Fruit fly (Drosophila melanogaster): ENCODE measurements around the gene Imp.

Imp gene

dm6 chrX:10825349-10826129 is 1.5 kb upstream of the Imp start (continued):
- TF ChIP-seq HLH3B (GFP tag; IDR thresholded peaks at IDR 0.05) (no peak), CG11560 (tag; IDR thresholded peaks at IDR 0.05) (no peak), jing (GFP tag; optimal IDR thresholded peaks at IDR 0.05) (no peak), CG13123 (GFP tag; optimal IDR thresholded peaks at IDR 0.05) (no peak), CG6683 (GFP tag; optimal IDR thresholded peaks at IDR 0.05) (no peak), grau (tag; optimal IDR thresholded peaks at IDR 0.05) (peak; percentile 52), Lpt (GFP tag; optimal IDR thresholded peaks at IDR 0.05) (no peak), lmd (GFP tag; IDR thresholded peaks at IDR 0.05) (no peak), cg (GFP tag; optimal IDR thresholded peaks at IDR 0.05) (no peak), CG32767 (GFP tag; IDR thresholded peaks at IDR 0.05) (no peak), Gsc (GFP tag; IDR thresholded peaks at IDR 0.05) (no peak), sc (optimal IDR thresholded peaks at IDR 0.05) (no peak), sc (GFP tag; optimal IDR thresholded peaks at IDR 0.05) (peak; percentile 2), Awh (GFP tag; IDR thresholded peaks at IDR 0.05) (no peak), CG4854 (GFP tag; optimal IDR thresholded peaks at IDR 0.05) (no peak), MTF-1 (GFP tag; optimal IDR thresholded peaks at IDR 0.05; ENCODE audit: borderline replicate concordance) (no peak), zfh1 (GFP tag; IDR thresholded peaks at IDR 0.05) (peak; percentile 59; the same call in 2 of the 3 replicates), NC2β (GFP tag; optimal IDR thresholded peaks at IDR 0.05) (no peak), CG7963 (GFP tag; IDR thresholded peaks at IDR 0.05; ENCODE audit: partially characterized antibody) (no peak), chn (GFP tag; optimal IDR thresholded peaks at IDR 0.05) (no peak), slbo (GFP tag; IDR thresholded peaks at IDR 0.05) (no peak), CG10654 (GFP tag; optimal IDR thresholded peaks at IDR 0.05) (no peak), HmgD (GFP tag; optimal IDR thresholded peaks at IDR 0.05) (no peak), schlank (tag; optimal IDR thresholded peaks at IDR 0.05) (no peak), CG6765 (GFP tag; optimal IDR thresholded peaks at IDR 0.05) (no peak), CG33213 (GFP tag; optimal IDR thresholded peaks at IDR 0.05) (no peak), dpn (GFP tag; optimal IDR thresholded peaks at IDR 0.05) (peak in 1 of 2 experiments; percentile 34), Mrtf (GFP tag; IDR thresholded peaks at IDR 0.05) (no peak), CG13287 (GFP tag; IDR thresholded peaks at IDR 0.05; ENCODE audit: partially characterized antibody) (no peak), vvl (GFP tag; IDR thresholded peaks at IDR 0.05) (peak; percentile 63), CoRest (tag; optimal IDR thresholded peaks at IDR 0.05) (peak; percentile 45), wek (GFP tag; optimal IDR thresholded peaks at IDR 0.05) (no peak), Dek (tag; optimal IDR thresholded peaks at IDR 0.05) (no peak), ERR (GFP tag; optimal IDR thresholded peaks at IDR 0.05) (no peak), jigr1 (GFP tag; IDR thresholded peaks at IDR 0.05) (no peak), Taf1 (GFP tag; IDR thresholded peaks at IDR 0.05) (no peak), CG3163 (GFP tag; optimal IDR thresholded peaks at IDR 0.05) (no peak), CG2129 (GFP tag; IDR thresholded peaks at IDR 0.05; ENCODE audit: partially characterized antibody) (no peak), vfl (GFP tag; optimal IDR thresholded peaks at IDR 0.05) (no peak), CG17612 (GFP tag; IDR thresholded peaks at IDR 0.05) (no peak), E2f1 (GFP tag; IDR thresholded peaks at IDR 0.05) (peak; percentile 7; the same call in 1 of the 2 replicates), crc (GFP tag; optimal IDR thresholded peaks at IDR 0.05) (no peak), Hand (GFP tag; optimal IDR thresholded peaks at IDR 0.05) (no peak), CG10321 (GFP tag; IDR thresholded peaks at IDR 0.05) (no peak), lola (GFP tag; optimal IDR thresholded peaks at IDR 0.05) (peak in 1 of 3 experiments; percentile 69), CG34224 (GFP tag; IDR thresholded peaks at IDR 0.05; ENCODE audit: partially characterized antibody) (no peak), CG13296 (GFP tag; optimal IDR thresholded peaks at IDR 0.05) (no peak), CG1024 (GFP tag; IDR thresholded peaks at IDR 0.05) (no peak), Fer1 (GFP tag; optimal IDR thresholded peaks at IDR 0.05) (no peak), ap (GFP tag; IDR thresholded peaks at IDR 0.05) (no peak), cas (GFP tag; IDR thresholded peaks at IDR 0.05) (no peak)
